Worm (Caenorhabditis elegans) whole organism, late embryonic: ENCODE data around the gene F52C12.6.
A peak's percentile ranks its signal among the peaks of the same experiment; 100 is the strongest.

Source experiments
- C38D4.7 ChIP-seq: fragments of 200-800 bp; sonication (Bioruptor generic); optimal IDR thresholded peaks from 2 replicates; lab custom pipeline; 2018; ENCODE audit warnings: mild to moderate bottlenecking, missing genetic modification characterization, moderate library complexity, missing compliant biosample characterization
- F13H6.1 ChIP-seq: sonication (generic microtip); optimal IDR thresholded peaks from 2 replicates; lab custom pipeline; 2016; ENCODE audit warnings: missing genetic modification characterization, missing compliant biosample characterization
- K02D7.2 ChIP-seq: sonication (generic microtip); optimal IDR thresholded peaks from 2 replicates; lab custom pipeline; 2017; ENCODE audit warnings: mild to moderate bottlenecking, missing genetic modification characterization, missing compliant biosample characterization
- T23F11.4 ChIP-seq: fragments of 200-800 bp; sonication (Bioruptor generic); optimal IDR thresholded peaks from 2 replicates; lab custom pipeline; 2018; ENCODE audit warnings: mild to moderate bottlenecking, missing genetic modification characterization, missing compliant biosample characterization
- ahr-1 ChIP-seq: sonication (generic microtip); optimal IDR thresholded peaks from 2 replicates; lab custom pipeline; 2016; ENCODE audit warnings: missing genetic modification characterization, missing compliant biosample characterization
- ama-1 ChIP-seq: fragments of 150-350 bp; optimal IDR thresholded peaks from 2 replicates; lab custom pipeline; 2014
- ceh-14 ChIP-seq: sonication (generic microtip); optimal IDR thresholded peaks from 2 replicates; lab custom pipeline; 2016; ENCODE audit warnings: missing genotype, missing genetic modification characterization, missing compliant biosample characterization
- ceh-18 ChIP-seq: sonication (generic microtip); optimal IDR thresholded peaks from 2 replicates; lab custom pipeline; 2016; ENCODE audit warnings: missing genetic modification characterization, missing compliant biosample characterization
- ceh-2 ChIP-seq: sonication (generic microtip); optimal IDR thresholded peaks from 2 replicates; lab custom pipeline; 2016; ENCODE audit warnings: missing genotype, missing genetic modification characterization, missing compliant biosample characterization
- ceh-24 ChIP-seq: sonication (generic microtip); optimal IDR thresholded peaks from 2 replicates; lab custom pipeline; 2016; ENCODE audit warnings: mild to moderate bottlenecking, missing genetic modification characterization, missing compliant biosample characterization
- ceh-30 ChIP-seq: fragments of 150-350 bp; optimal IDR thresholded peaks from 2 replicates; lab custom pipeline; 2014; ENCODE audit warnings: missing biosample characterization, missing genetic modification characterization
- ceh-31 ChIP-seq: sonication (generic microtip); optimal IDR thresholded peaks from 2 replicates; lab custom pipeline; 2016; ENCODE audit warnings: missing genetic modification characterization, missing compliant biosample characterization
- ceh-34 ChIP-seq: sonication (generic microtip); optimal IDR thresholded peaks from 2 replicates; lab custom pipeline; 2016; ENCODE audit warnings: mild to moderate bottlenecking, missing genetic modification characterization, missing compliant biosample characterization
- ceh-9 ChIP-seq: sonication (generic microtip); optimal IDR thresholded peaks from 2 replicates; lab custom pipeline; 2016; ENCODE audit warnings: mild to moderate bottlenecking, missing genetic modification characterization, inconsistent platforms, missing compliant biosample characterization
- che-1 ChIP-seq: sonication (generic microtip); optimal IDR thresholded peaks from 2 replicates; lab custom pipeline; 2016; ENCODE audit warnings: mild to moderate bottlenecking, missing genetic modification characterization, missing compliant biosample characterization
- dmd-4 ChIP-seq: sonication (generic microtip); optimal IDR thresholded peaks from 2 replicates; lab custom pipeline; 2016; ENCODE audit warnings: borderline replicate concordance, missing genetic modification characterization, missing compliant biosample characterization
- dve-1 ChIP-seq: sonication (generic microtip); optimal IDR thresholded peaks from 2 replicates; lab custom pipeline; 2017; ENCODE audit warnings: antibody characterized with exemption, mild to moderate bottlenecking, missing genetic modification characterization, missing compliant biosample characterization
- elt-2 ChIP-seq: sonication (generic microtip); optimal IDR thresholded peaks from 2 replicates; lab custom pipeline; 2016; ENCODE audit warnings: missing genetic modification reagents, missing genetic modification characterization, missing compliant biosample characterization
- elt-4 ChIP-seq: sonication (generic microtip); optimal IDR thresholded peaks from 2 replicates; lab custom pipeline; 2016; ENCODE audit warnings: missing genetic modification characterization, missing compliant biosample characterization
- eyg-1 ChIP-seq: sonication (generic microtip); optimal IDR thresholded peaks from 2 replicates; lab custom pipeline; 2016; ENCODE audit warnings: missing genotype, missing genetic modification characterization, missing compliant biosample characterization
- fax-1 ChIP-seq: sonication (generic microtip); optimal IDR thresholded peaks from 2 replicates; lab custom pipeline; 2016; ENCODE audit warnings: missing genotype, missing genetic modification characterization, missing compliant biosample characterization
- gmeb-2 ChIP-seq: sonication (generic microtip); optimal IDR thresholded peaks from 2 replicates; lab custom pipeline; 2016; ENCODE audit warnings: missing genetic modification characterization, inconsistent platforms, missing compliant biosample characterization
- hlh-13 ChIP-seq: fragments of 200-800 bp; sonication (Bioruptor generic); optimal IDR thresholded peaks from 2 replicates; lab custom pipeline; 2018; ENCODE audit warnings: mild to moderate bottlenecking, missing genetic modification characterization, missing compliant biosample characterization
- hlh-15 ChIP-seq: sonication (generic microtip); optimal IDR thresholded peaks from 2 replicates; lab custom pipeline; 2016; ENCODE audit warnings: missing genetic modification characterization, missing compliant biosample characterization
- hlh-8 ChIP-seq: sonication (generic microtip); optimal IDR thresholded peaks from 2 replicates; lab custom pipeline; 2016; ENCODE audit warnings: missing genotype, missing genetic modification characterization, missing compliant biosample characterization
- lim-6 ChIP-seq: sonication (generic microtip); optimal IDR thresholded peaks from 2 replicates; lab custom pipeline; 2016; ENCODE audit warnings: missing genetic modification characterization, missing compliant biosample characterization
- mec-3 ChIP-seq: sonication (generic microtip); optimal IDR thresholded peaks from 2 replicates; lab custom pipeline; 2016; ENCODE audit warnings: borderline replicate concordance, missing genetic modification characterization, missing compliant biosample characterization
- nhr-11 ChIP-seq: fragments of 150-350 bp; optimal IDR thresholded peaks from 2 replicates; lab custom pipeline; 2014; ENCODE audit warnings: missing biosample characterization, missing genetic modification characterization
- nhr-232 ChIP-seq: sonication (generic microtip); optimal IDR thresholded peaks from 2 replicates; lab custom pipeline; 2016; ENCODE audit warnings: missing genetic modification characterization, missing compliant biosample characterization
- npax-4 ChIP-seq: sonication (generic microtip); optimal IDR thresholded peaks from 2 replicates; lab custom pipeline; 2016; ENCODE audit warnings: missing genetic modification characterization, missing compliant biosample characterization
- odd-2 ChIP-seq: sonication (generic microtip); optimal IDR thresholded peaks from 2 replicates; lab custom pipeline; 2017; ENCODE audit warnings: antibody characterized with exemption, mild to moderate bottlenecking, missing genetic modification characterization, missing compliant biosample characterization
- pax-1 ChIP-seq: fragments of 150-350 bp; optimal IDR thresholded peaks from 2 replicates; lab custom pipeline; 2014; ENCODE audit warnings: missing biosample characterization, missing genetic modification characterization
- pha-4 ChIP-seq: fragments of 150-350 bp; optimal IDR thresholded peaks from 2 replicates; lab custom pipeline; 2018; ENCODE audit warnings: missing biosample characterization, missing genetic modification reagents, missing genetic modification characterization
- rnt-1 ChIP-seq: sonication (generic microtip); optimal IDR thresholded peaks from 2 replicates; lab custom pipeline; 2016; ENCODE audit warnings: missing genetic modification characterization, missing compliant biosample characterization
- sdc-2 ChIP-seq: sonication (generic microtip); optimal IDR thresholded peaks from 2 replicates; lab custom pipeline; 2016; ENCODE audit warnings: missing genotype, missing genetic modification characterization, missing compliant biosample characterization
- sox-2 ChIP-seq: fragments of 200-800 bp; sonication (Bioruptor generic); IDR thresholded peaks from 2 replicates; pipeline ENCODE4 v1.3.6; 2022; ENCODE audit warnings: missing genetic modification reagents, missing genetic modification characterization, missing compliant biosample characterization
- sox-4 ChIP-seq: sonication (generic microtip); optimal IDR thresholded peaks from 2 replicates; lab custom pipeline; 2017; ENCODE audit warnings: mild to moderate bottlenecking, missing genetic modification characterization, inconsistent platforms, missing compliant biosample characterization
- syd-9 ChIP-seq: sonication (generic microtip); optimal IDR thresholded peaks from 2 replicates; lab custom pipeline; 2016; ENCODE audit warnings: mild to moderate bottlenecking, missing genetic modification characterization, moderate library complexity, missing compliant biosample characterization
- tbx-2 ChIP-seq: sonication (generic microtip); optimal IDR thresholded peaks from 2 replicates; lab custom pipeline; 2016; ENCODE audit warnings: missing genetic modification characterization, missing compliant biosample characterization
- unc-42 ChIP-seq: sonication (generic microtip); optimal IDR thresholded peaks from 2 replicates; lab custom pipeline; 2016; ENCODE audit warnings: missing genotype, missing genetic modification characterization, missing compliant biosample characterization
- unc-55 ChIP-seq: sonication (generic microtip); optimal IDR thresholded peaks from 2 replicates; lab custom pipeline; 2017; ENCODE audit warnings: missing biosample characterization, missing genetic modification reagents, missing genetic modification characterization
- unc-86 ChIP-seq: sonication (generic microtip); optimal IDR thresholded peaks from 2 replicates; lab custom pipeline; 2016; ENCODE audit warnings: missing genetic modification characterization, missing compliant biosample characterization
- zip-5 ChIP-seq: sonication (generic microtip); optimal IDR thresholded peaks from 2 replicates; lab custom pipeline; 2016; ENCODE audit warnings: missing genetic modification characterization, missing compliant biosample characterization
- ztf-16 ChIP-seq: sonication (generic microtip); optimal IDR thresholded peaks from 2 replicates; lab custom pipeline; 2017; ENCODE audit warnings: missing genetic modification characterization, missing compliant biosample characterization

Gene F52C12.6

ce11 chrIV:1972271-1972670 lies 15.8 kb downstream of the F52C12.6 start, which contains the start of gene Y76B12C.4:
Gene Y76B12C.4 (minus strand): TSS chrIV:1972371.
- no peak for TF ChIP-seq hlh-8
- TF ChIP-seq nhr-232 = no peak
- TF ChIP-seq unc-42 (tag; lab: Kevin White, UChicago) = no peak
- TF ChIP-seq dve-1 (tag; lab: Kevin White, UChicago) = no peak
- TF ChIP-seq ceh-30 = no peak
- no peak for TF ChIP-seq K02D7.2 (tag; lab: Kevin White, UChicago)
- TF ChIP-seq zip-5 (tag; lab: Kevin White, UChicago) = no peak
- TF ChIP-seq che-1 (tag; lab: Kevin White, UChicago) = no peak
- no peak for TF ChIP-seq hlh-15 (tag; lab: Kevin White, UChicago)
- no peak for TF ChIP-seq T23F11.4 (GFP tag; lab: Kevin White, UChicago)
- no peak for TF ChIP-seq C38D4.7 (GFP tag; lab: Kevin White, UChicago)

ce11 chrIV:1973372-1973771 lies 16.9 kb downstream of the F52C12.6 start, which contains the start of gene Y76B12C.3:
Gene Y76B12C.3 (plus strand): TSS chrIV:1973705.
- TF ChIP-seq ceh-24 (no peak), sdc-2 (tag; lab: Kevin White, UChicago) (no peak)
- TF ChIP-seq, all 69 proteins: peak for 0

ce11 chrIV:1975594-1975993 lies 19.1 kb downstream of the F52C12.6 start:
- TF ChIP-seq ceh-34 = no peak
- peak; percentile 48 for TF ChIP-seq unc-42 (tag; lab: Kevin White, UChicago)
- TF ChIP-seq hlh-15 (tag; lab: Kevin White, UChicago) = no peak
- TF ChIP-seq, all 69 proteins: peak for 1

ce11 chrIV:1979782-1980181 lies 23.3 kb downstream of the F52C12.6 start, which contains the start of gene Y76B12C.8:
Gene Y76B12C.8 (plus strand): TSS chrIV:1979988.
- TF ChIP-seq hlh-8 = no peak
- TF ChIP-seq npax-4 (tag; lab: Kevin White, UChicago) = no peak
- no peak for TF ChIP-seq syd-9
- no peak for TF ChIP-seq hlh-13 (GFP tag; lab: Kevin White, UChicago)
- TF ChIP-seq fax-1 (tag; lab: Kevin White, UChicago) = no peak
- TF ChIP-seq F13H6.1 = no peak
- no peak for TF ChIP-seq ama-1 (lab: Kevin White, UChicago)
- TF ChIP-seq sdc-2 (tag; lab: Kevin White, UChicago) = no peak
- no peak for TF ChIP-seq ceh-34
- TF ChIP-seq ceh-24 = no peak
- no peak for TF ChIP-seq ceh-31 (tag; lab: Kevin White, UChicago)
- no peak for TF ChIP-seq nhr-11 (tag; lab: Kevin White, UChicago)
- TF ChIP-seq unc-86 (tag; lab: Kevin White, UChicago) = no peak
- no peak for TF ChIP-seq gmeb-2 (tag; lab: Kevin White, UChicago)
- TF ChIP-seq, all 69 proteins: peak for 0

DNA sequence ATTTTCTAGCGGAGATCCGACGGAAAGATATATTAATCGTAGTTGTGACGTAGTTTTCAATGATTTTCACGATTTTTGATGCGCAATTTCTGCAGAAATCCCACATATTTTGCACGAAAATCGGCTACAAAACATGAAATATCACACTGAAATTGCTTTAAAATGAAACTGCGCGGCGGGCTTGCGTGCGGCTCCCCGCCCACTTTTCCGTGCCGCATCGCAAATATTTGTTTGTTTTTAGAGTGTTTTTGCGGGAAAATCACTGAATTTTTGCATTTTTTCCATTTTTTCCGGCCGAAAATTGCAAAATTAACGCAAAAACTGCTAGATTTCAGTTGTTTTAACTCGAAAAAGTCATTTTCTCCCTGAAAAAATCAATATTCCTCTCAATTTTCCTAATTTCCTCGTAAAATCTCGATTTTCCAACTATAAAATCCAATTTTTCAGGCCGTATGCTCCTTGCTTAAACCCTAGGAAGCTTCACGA lies 24.5 kb downstream of the F52C12.6 start, which contains the start of gene Y76B12C.6:
Y76B12C.6 (plus strand) TSS at position 436 of the 486 bp plus-strand sequence.
- TF ChIP-seq ceh-24 = no peak
- TF ChIP-seq sox-4 (tag; lab: Kevin White, UChicago) = peak; percentile 73
- TF ChIP-seq sox-2 = no peak
- no peak for TF ChIP-seq pha-4 (tag; lab: Kevin White, UChicago)
- TF ChIP-seq lim-6 (tag; lab: Kevin White, UChicago) = no peak
- TF ChIP-seq ceh-18 (tag; lab: Kevin White, UChicago) = peak; percentile 7
- TF ChIP-seq elt-4 (tag; lab: Kevin White, UChicago) = no peak
- TF ChIP-seq mec-3 (tag; lab: Kevin White, UChicago) = no peak
- TF ChIP-seq pax-1 (tag; lab: Kevin White, UChicago) = no peak
- no peak for TF ChIP-seq ama-1 (lab: Kevin White, UChicago)
- no peak for TF ChIP-seq unc-55
- TF ChIP-seq eyg-1 (tag; lab: Kevin White, UChicago) = no peak
- TF ChIP-seq tbx-2 = peak; percentile 79
- TF ChIP-seq dmd-4 (tag; lab: Kevin White, UChicago) = peak; percentile 33
- TF ChIP-seq rnt-1 (tag; lab: Kevin White, UChicago) = peak; percentile 39
- TF ChIP-seq fax-1 (tag; lab: Kevin White, UChicago) = peak; percentile 63
- TF ChIP-seq ceh-9 (tag; lab: Kevin White, UChicago) = no peak
- TF ChIP-seq odd-2 (tag; lab: Kevin White, UChicago) = no peak
- peak; percentile 52 for TF ChIP-seq ceh-14 (tag; lab: Kevin White, UChicago)
- TF ChIP-seq nhr-11 (tag; lab: Kevin White, UChicago) = no peak
- TF ChIP-seq ztf-16 (tag; lab: Kevin White, UChicago) = peak; percentile 26
- TF ChIP-seq ahr-1 = no peak
- peak; percentile 51 for TF ChIP-seq ceh-2 (tag; lab: Kevin White, UChicago)
- TF ChIP-seq elt-2 (tag; lab: Kevin White, UChicago) = peak; percentile 73
- TF ChIP-seq K02D7.2 (tag; lab: Kevin White, UChicago) = peak; percentile 43
- no peak for TF ChIP-seq syd-9
